Worm (Caenorhabditis elegans) whole organism, young adult: Measurements from ENCODE around the gene F28C6.10.

Experiments
- B0336.3 ChIP-seq: fragments of 200-800 bp; sonication (Bioruptor generic); IDR thresholded peaks from 2 replicates; pipeline ENCODE4 v1.3.6; 2022; ENCODE audit warnings: missing genetic modification characterization, missing compliant biosample characterization
- F23B12.7 ChIP-seq: sonication (generic microtip); optimal IDR thresholded peaks from 2 replicates; lab custom pipeline; 2017; ENCODE audit warnings: missing genetic modification characterization, mild to moderate bottlenecking, missing compliant biosample characterization, antibody characterized with exemption, moderate library complexity; ENCODE audit not compliant: insufficient read depth
- F33H1.4 ChIP-seq: fragments of 200-800 bp; sonication (Bioruptor generic); IDR thresholded peaks from 2 replicates; pipeline ENCODE4 v1.3.6; 2022; ENCODE audit warnings: missing genetic modification reagents, missing genetic modification characterization, missing compliant biosample characterization
- F37B4.10 ChIP-seq: fragments of 200-800 bp; sonication (Bioruptor generic); IDR thresholded peaks from 2 replicates; pipeline ENCODE4 v1.3.6; 2022; ENCODE audit warnings: missing genetic modification characterization, missing compliant biosample characterization
- K12H6.12 ChIP-seq: fragments of 200-800 bp; sonication (Bioruptor generic); optimal IDR thresholded peaks from 2 replicates; lab custom pipeline; 2018; ENCODE audit warnings: mild to moderate bottlenecking, missing genetic modification characterization, missing compliant biosample characterization
- Y53G8AR.9 ChIP-seq: fragments of 200-800 bp; sonication (Bioruptor generic); conservative IDR thresholded peaks from 2 replicates; pipeline ENCODE4 v1.3.6; 2022; ENCODE audit warnings: missing genetic modification reagents, missing genetic modification characterization, missing compliant biosample characterization
- Y95B8A.8 ChIP-seq: fragments of 200-800 bp; sonication (Bioruptor generic); IDR thresholded peaks from 2 replicates; pipeline ENCODE4 v1.3.6; 2022; ENCODE audit warnings: missing genetic modification reagents, missing genetic modification characterization, missing compliant biosample characterization
- atf-7 ChIP-seq: sonication (generic microtip); optimal IDR thresholded peaks from 2 replicates; lab custom pipeline; 2017; ENCODE audit warnings: mild to moderate bottlenecking, missing genetic modification characterization, missing compliant biosample characterization
- attf-5 ChIP-seq: fragments of 200-800 bp; sonication (Bioruptor generic); optimal IDR thresholded peaks from 2 replicates; lab custom pipeline; 2018; ENCODE audit warnings: mild to moderate bottlenecking, missing genetic modification characterization, missing compliant biosample characterization
- bed-1 ChIP-seq: fragments of 200-800 bp; sonication (Bioruptor generic); IDR thresholded peaks from 2 replicates; pipeline ENCODE4 v1.3.6; 2022; ENCODE audit warnings: missing genetic modification reagents, missing genetic modification characterization, missing compliant biosample characterization
- cebp-1 ChIP-seq, 2 experiments: fragments of 200-800 bp in 1 of 2; sonication (Bioruptor generic) in 1 of 2; sonication (generic microtip) in 1 of 2; IDR thresholded peaks in 1 of 2; optimal IDR thresholded peaks in 1 of 2; 2 replicates each; pipeline versions ENCODE4 v1.3.6 to Lab custom; 2017 to 2022; ENCODE audit warnings: missing compliant biosample characterization in 2 of 2, missing genetic modification characterization in 2 of 2, mild to moderate bottlenecking in 1 of 2, missing genetic modification reagents in 1 of 2, moderate library complexity in 1 of 2
- ceh-27 ChIP-seq: fragments of 200-800 bp; sonication (Bioruptor generic); optimal IDR thresholded peaks from 2 replicates; lab custom pipeline; 2018; ENCODE audit warnings: mild to moderate bottlenecking, missing genetic modification characterization, moderate library complexity, missing compliant biosample characterization
- ceh-91 ChIP-seq: fragments of 200-800 bp; sonication (Bioruptor generic); IDR thresholded peaks from 2 replicates; pipeline ENCODE4 v1.3.6; 2022; ENCODE audit warnings: missing genetic modification reagents, missing genetic modification characterization, missing compliant biosample characterization
- dox-1 ChIP-seq: fragments of 200-800 bp; sonication (Bioruptor generic); IDR thresholded peaks from 2 replicates; pipeline ENCODE4 v1.3.6; 2022; ENCODE audit warnings: missing genetic modification reagents, missing genetic modification characterization, missing compliant biosample characterization
- dpl-1 ChIP-seq: fragments of 150-350 bp; optimal IDR thresholded peaks from 2 replicates; lab custom pipeline; 2014; ENCODE audit warnings: missing biosample characterization, missing genetic modification reagents, missing genetic modification characterization
- efl-1 ChIP-seq: fragments of 150-350 bp; optimal IDR thresholded peaks from 2 replicates; lab custom pipeline; 2014; ENCODE audit warnings: missing biosample characterization, missing genetic modification reagents, missing genetic modification characterization
- hmg-1.2 ChIP-seq: fragments of 200-800 bp; sonication (Bioruptor generic); IDR thresholded peaks from 2 replicates; pipeline ENCODE4 v1.3.6; 2022; ENCODE audit warnings: missing genetic modification reagents, missing genetic modification characterization, missing compliant biosample characterization
- let-526 ChIP-seq: fragments of 200-800 bp; sonication (Bioruptor generic); IDR thresholded peaks from 2 replicates; pipeline ENCODE4 v1.3.6; 2022; ENCODE audit warnings: missing genetic modification reagents, missing genetic modification characterization, missing compliant biosample characterization
- lin-40 ChIP-seq: sonication (generic microtip); optimal IDR thresholded peaks from 2 replicates; lab custom pipeline; 2016; ENCODE audit warnings: missing genetic modification characterization, mild to moderate bottlenecking, missing compliant biosample characterization, missing genotype, missing genetic modification reagents
- lin-54 ChIP-seq: fragments of 200-800 bp; sonication (Bioruptor generic); optimal IDR thresholded peaks from 2 replicates; lab custom pipeline; 2018; ENCODE audit warnings: mild to moderate bottlenecking, missing genetic modification characterization, missing compliant biosample characterization
- lsl-1 ChIP-seq: fragments of 200-800 bp; sonication (Bioruptor generic); optimal IDR thresholded peaks from 2 replicates; lab custom pipeline; 2018; ENCODE audit warnings: mild to moderate bottlenecking, missing genetic modification characterization, moderate library complexity, missing compliant biosample characterization
- madf-3 ChIP-seq: fragments of 200-800 bp; sonication (Bioruptor generic); IDR thresholded peaks from 2 replicates; pipeline ENCODE4 v1.3.6; 2022; ENCODE audit warnings: missing genetic modification reagents, missing genetic modification characterization, missing compliant biosample characterization
- madf-6 ChIP-seq: fragments of 200-800 bp; sonication (Bioruptor generic); IDR thresholded peaks from 2 replicates; pipeline ENCODE4 v1.3.6; 2022; ENCODE audit warnings: missing genetic modification reagents, missing genetic modification characterization, missing compliant biosample characterization
- mcd-1 ChIP-seq: fragments of 200-800 bp; sonication (Bioruptor generic); IDR thresholded peaks from 2 replicates; pipeline ENCODE4 v1.3.6; 2022; ENCODE audit warnings: missing genetic modification reagents, missing genetic modification characterization, missing compliant biosample characterization
- mxl-1 ChIP-seq: sonication (generic microtip); optimal IDR thresholded peaks from 2 replicates; lab custom pipeline; 2016; ENCODE audit warnings: missing genetic modification characterization, missing compliant biosample characterization
- nhr-90 ChIP-seq: sonication (generic microtip); optimal IDR thresholded peaks from 2 replicates; lab custom pipeline; 2016; ENCODE audit warnings: missing genotype, mild to moderate bottlenecking, missing genetic modification characterization, missing compliant biosample characterization
- rcor-1 ChIP-seq: fragments of 200-800 bp; sonication (Bioruptor generic); IDR thresholded peaks from 2 replicates; pipeline ENCODE4 v1.3.6; 2022; ENCODE audit warnings: missing genetic modification reagents, missing genetic modification characterization, missing compliant biosample characterization
- rpc-1 ChIP-seq, 2 experiments: fragments of 150-350 bp in 1 of 2; sonication (generic microtip) in 1 of 2; optimal IDR thresholded peaks; 2 replicates each; lab custom pipeline; 2014 to 2018; ENCODE audit warnings: missing biosample characterization in 1 of 2, missing genetic modification characterization in 1 of 2, missing genetic modification reagents in 1 of 2, missing genotype in 1 of 2
- snpc-1.1 ChIP-seq: sonication (generic microtip); optimal IDR thresholded peaks from 2 replicates; lab custom pipeline; 2017; ENCODE audit warnings: missing genetic modification characterization, mild to moderate bottlenecking, missing compliant biosample characterization, antibody characterized with exemption, moderate library complexity, missing genotype, missing genetic modification reagents; ENCODE audit not compliant: insufficient read depth
- snpc-1.3 ChIP-seq: sonication (generic microtip); optimal IDR thresholded peaks from 2 replicates; lab custom pipeline; 2017; ENCODE audit warnings: missing genetic modification characterization, mild to moderate bottlenecking, missing compliant biosample characterization, antibody characterized with exemption, moderate library complexity, missing genotype, missing genetic modification reagents; ENCODE audit not compliant: insufficient read depth
- snpc-3.4 ChIP-seq: sonication (generic microtip); optimal IDR thresholded peaks from 2 replicates; lab custom pipeline; 2017; ENCODE audit warnings: missing genetic modification characterization, mild to moderate bottlenecking, missing compliant biosample characterization, antibody characterized with exemption, moderate library complexity, missing genotype, missing genetic modification reagents
- snpc-4 ChIP-seq, 5 experiments: fragments of 150-350 bp in 1 of 5; sonication (generic microtip) in 4 of 5; optimal IDR thresholded peaks; 2 replicates each; lab custom pipeline; 2014 to 2018; ENCODE audit warnings: missing genetic modification characterization in 5 of 5, missing biosample characterization in 3 of 5, antibody characterized with exemption in 2 of 5, mild to moderate bottlenecking in 2 of 5, missing compliant biosample characterization in 2 of 5, missing genotype in 2 of 5, moderate library complexity in 2 of 5, missing genetic modification reagents in 1 of 5
- somi-1 ChIP-seq: fragments of 200-800 bp; sonication (Bioruptor generic); optimal IDR thresholded peaks from 2 replicates; lab custom pipeline; 2018; ENCODE audit warnings: mild to moderate bottlenecking, missing genetic modification characterization, missing compliant biosample characterization
- sptf-2 ChIP-seq: fragments of 200-800 bp; sonication (Bioruptor generic); optimal IDR thresholded peaks from 2 replicates; lab custom pipeline; 2018; ENCODE audit warnings: mild to moderate bottlenecking, missing genetic modification characterization, missing compliant biosample characterization
- tbp1 ChIP-seq: fragments of 200-800 bp; sonication (Bioruptor generic); optimal IDR thresholded peaks from 2 replicates; lab custom pipeline; 2018; ENCODE audit warnings: mild to moderate bottlenecking, missing genetic modification characterization, missing compliant biosample characterization
- tlf-1 ChIP-seq: fragments of 200-800 bp; sonication (Bioruptor generic); optimal IDR thresholded peaks from 2 replicates; lab custom pipeline; 2018; ENCODE audit warnings: mild to moderate bottlenecking, missing genetic modification characterization, missing compliant biosample characterization
- xnd-1 ChIP-seq: sonication (generic microtip); optimal IDR thresholded peaks from 2 replicates; lab custom pipeline; 2016; ENCODE audit warnings: missing genotype, missing genetic modification reagents, missing genetic modification characterization, missing compliant biosample characterization
- zfh-2 ChIP-seq: fragments of 200-800 bp; sonication (Bioruptor generic); conservative IDR thresholded peaks from 2 replicates; pipeline ENCODE4 v1.3.6; 2022; ENCODE audit warnings: missing genetic modification reagents, missing genetic modification characterization, missing compliant biosample characterization
- ztf-18 ChIP-seq: sonication (generic microtip); optimal IDR thresholded peaks from 2 replicates; lab custom pipeline; 2016; ENCODE audit warnings: missing genotype, mild to moderate bottlenecking, missing genetic modification characterization, missing compliant biosample characterization
- ztf-3 ChIP-seq: fragments of 200-800 bp; sonication (Bioruptor generic); optimal IDR thresholded peaks from 2 replicates; lab custom pipeline; 2018; ENCODE audit warnings: mild to moderate bottlenecking, missing genetic modification characterization, missing compliant biosample characterization

The F28C6.10 gene

DNA sequence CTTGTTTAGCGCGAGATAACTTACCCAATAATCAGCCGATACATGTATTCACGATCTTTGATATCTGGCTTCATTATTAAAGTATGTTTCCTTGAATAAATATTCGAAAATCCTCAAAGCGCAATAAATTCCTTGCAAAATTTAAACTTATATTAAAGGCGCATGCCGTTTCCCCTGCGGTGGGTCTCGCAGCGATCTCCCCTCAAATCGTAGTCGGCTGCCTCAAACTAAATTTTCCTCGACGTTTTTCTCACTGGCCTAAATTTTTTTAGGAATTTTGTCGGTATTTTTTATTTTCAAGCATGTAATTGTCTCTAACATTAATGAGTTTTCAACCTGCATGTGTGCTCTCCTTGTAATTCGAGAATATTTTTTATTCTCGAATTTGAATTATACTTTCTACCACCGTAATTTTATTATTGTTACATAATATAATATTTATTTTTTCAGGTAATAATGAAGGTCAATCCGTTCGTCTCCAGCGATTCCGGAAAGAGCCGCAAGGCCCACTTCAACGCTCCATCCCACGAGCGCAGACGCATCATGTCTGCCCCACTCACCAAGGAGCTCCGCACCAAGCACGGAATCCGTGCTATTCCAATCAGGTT lies 5.3 kb upstream of the F28C6.10 start, which contains the start of the genes cpf-1 and rpl-26:
Gene cpf-1 (minus strand): TSS at position 104 of the 608 bp plus-strand sequence.
Gene rpl-26 (plus strand): TSS at position 449 of the 608 bp plus-strand sequence.
- TF ChIP-seq snpc-1.3 (tag; lab: Kevin White, UChicago) (peak; percentile 34), madf-6 (GFP tag; lab: Robert Waterston, UW) (peak; percentile 38; the same call in 1 of the 2 replicates), tbp1 (GFP tag; lab: Kevin White, UChicago) (peak; percentile 33), lin-40 (no peak), nhr-90 (no peak), dox-1 (no peak), dpl-1 (GFP tag; lab: Kevin White, UChicago) (no peak), Y95B8A.8 (GFP tag; lab: Robert Waterston, UW) (no peak), efl-1 (GFP tag; lab: Kevin White, UChicago) (peak; percentile 9), K12H6.12 (tag; lab: Kevin White, UChicago) (no peak), snpc-1.1 (tag; lab: Kevin White, UChicago) (peak; percentile 54), hmg-1.2 (peak; percentile 28; the same call in 1 of the 2 replicates), snpc-4 (GFP tag; optimal IDR thresholded peaks at IDR 0.05; lab: Kevin White, UChicago) (peak; percentile 71), snpc-4 (tag; optimal IDR thresholded peaks at IDR 0.05; lab: Kevin White, UChicago) (peak; percentile 55 to 80 (median 74)), mcd-1 (GFP tag; lab: Robert Waterston, UW) (peak; percentile 32; the same call in 1 of the 2 replicates), xnd-1 (tag; lab: Kevin White, UChicago) (no peak), F33H1.4 (GFP tag; lab: Robert Waterston, UW) (peak; percentile 88), madf-3 (no peak), F23B12.7 (peak; percentile 30), ztf-18 (tag; lab: Kevin White, UChicago) (no peak), zfh-2 (GFP tag; lab: Robert Waterston, UW) (0 out of 2 replicates have a peak, but pooled peaks have one; percentile 8), attf-5 (peak; percentile 18), sptf-2 (GFP tag; lab: Kevin White, UChicago) (peak; percentile 92), lin-54 (GFP tag; lab: Kevin White, UChicago) (peak; percentile 60), ztf-3 (no peak), F37B4.10 (GFP tag; lab: Robert Waterston, UW) (no peak), lsl-1 (peak; percentile 34)

DNA sequence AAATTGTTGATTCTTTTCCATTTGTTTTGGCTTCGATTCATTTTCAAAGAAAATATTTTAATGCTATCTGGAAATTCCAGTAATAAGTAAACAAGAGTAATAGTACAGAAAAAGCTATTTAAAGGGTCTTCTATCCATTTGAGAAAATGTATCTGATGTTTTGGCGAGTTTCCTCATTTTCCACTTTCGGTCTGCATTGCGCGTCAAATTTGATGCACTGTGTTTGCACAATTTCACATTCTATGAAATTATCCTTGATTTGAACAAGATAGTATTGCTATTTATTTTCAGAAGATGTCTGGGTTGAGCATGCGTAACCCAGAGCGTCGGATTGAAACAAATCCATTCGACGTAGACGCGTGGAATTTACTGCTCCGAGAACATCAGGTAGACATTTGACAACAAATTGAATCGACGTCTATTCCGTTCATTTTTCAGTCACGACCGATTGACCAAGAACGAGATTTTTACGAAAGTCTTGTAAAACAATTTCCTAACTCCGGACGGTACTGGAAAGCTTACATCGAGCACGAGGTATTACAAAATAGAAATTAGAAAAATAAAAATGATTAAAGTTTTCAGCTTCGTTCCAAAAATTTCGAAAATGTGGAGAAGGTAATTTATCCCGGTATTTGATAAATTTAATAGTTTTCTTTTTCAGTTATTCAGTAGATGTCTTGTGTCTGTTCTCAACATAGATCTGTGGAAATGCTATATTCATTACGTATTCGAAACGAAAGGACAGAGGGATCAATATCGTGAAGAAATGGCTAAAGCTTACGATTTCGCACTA lies 4.0 kb upstream of the F28C6.10 start, which contains the start of gene suf-1:
Gene suf-1 (plus strand): TSS at position 280 of the 793 bp plus-strand sequence.
- TF ChIP-seq snpc-1.1 (tag; lab: Kevin White, UChicago) (peak; percentile 64), madf-6 (GFP tag; lab: Robert Waterston, UW) (peak; percentile 85), somi-1 (GFP tag; lab: Kevin White, UChicago) (no peak), efl-1 (GFP tag; lab: Kevin White, UChicago) (peak; percentile 43), snpc-3.4 (tag; lab: Kevin White, UChicago) (peak; percentile 80), Y53G8AR.9 (peak; percentile 85), rcor-1 (GFP tag; lab: Robert Waterston, UW) (no peak), B0336.3 (GFP tag; lab: Robert Waterston, UW) (peak; percentile 89), snpc-1.3 (tag; lab: Kevin White, UChicago) (peak; percentile 2), mcd-1 (GFP tag; lab: Robert Waterston, UW) (peak; percentile 34; the same call in 1 of the 2 replicates), ceh-27 (GFP tag; lab: Kevin White, UChicago) (no peak), Y95B8A.8 (GFP tag; lab: Robert Waterston, UW) (0 out of 2 replicates have a peak, but pooled peaks have one; percentile 34), rpc-1 (optimal IDR thresholded peaks at IDR 0.05; lab: Kevin White, UChicago) (no peak), rpc-1 (tag; optimal IDR thresholded peaks at IDR 0.05; lab: Kevin White, UChicago) (peak; percentile 3), mxl-1 (tag; lab: Kevin White, UChicago) (peak; percentile 29), ceh-91 (GFP tag; lab: Robert Waterston, UW) (no peak), bed-1 (GFP tag; lab: Robert Waterston, UW) (0 out of 2 replicates have a peak, but pooled peaks have one; percentile 20), F23B12.7 (peak; percentile 61), let-526 (GFP tag; lab: Robert Waterston, UW) (no peak), tlf-1 (GFP tag; lab: Kevin White, UChicago) (peak; percentile 79), cebp-1 (GFP tag; IDR thresholded peaks at IDR 0.05; lab: Robert Waterston, UW) (no peak), cebp-1 (tag; optimal IDR thresholded peaks at IDR 0.05; lab: Kevin White, UChicago) (no peak), ztf-3 (no peak), atf-7 (tag; lab: Kevin White, UChicago) (peak; percentile 56), attf-5 (peak; percentile 24)
